Fruit fly (Drosophila melanogaster) whole organism, embryonic: ENCODE results near the gene Tpst.

Experiments used
- B-H2 ChIP-seq: fragments of 200-800 bp; sonication (Bioruptor generic); optimal IDR thresholded peaks from 2 replicates; lab custom pipeline; 2018; ENCODE audit warnings: missing biosample characterization, mild to moderate bottlenecking, missing genetic modification characterization
- CG11093 ChIP-seq: fragments of 200-800 bp; sonication (Bioruptor generic); IDR thresholded peaks from 3 replicates; pipeline ENCODE4 v1.3.6; 2022; ENCODE audit warnings: missing biosample characterization, missing genetic modification characterization
- CG11247 ChIP-seq: fragments of 200-800 bp; sonication (Bioruptor generic); IDR thresholded peaks from 2 replicates; pipeline ENCODE4 v1.3.6; 2022; ENCODE audit warnings: missing biosample characterization, missing genetic modification characterization
- CG12104 ChIP-seq: fragments of 200-800 bp; sonication (Bioruptor generic); optimal IDR thresholded peaks from 3 replicates; lab custom pipeline; 2016; ENCODE audit warnings: missing biosample characterization, missing genetic modification characterization
- CG13287 ChIP-seq: fragments of 200-800 bp; sonication (Bioruptor generic); IDR thresholded peaks from 2 replicates; pipeline ENCODE4 v1.3.6; 2022; ENCODE audit warnings: missing biosample characterization, missing genetic modification characterization; ENCODE audit not compliant: partially characterized antibody
- CG1529 ChIP-seq: fragments of 200-800 bp; sonication (Bioruptor generic); optimal IDR thresholded peaks from 3 replicates; lab custom pipeline; 2018; ENCODE audit warnings: missing biosample characterization, missing genetic modification characterization
- CG15514 ChIP-seq: fragments of 200-800 bp; sonication (Bioruptor generic); optimal IDR thresholded peaks from 3 replicates; lab custom pipeline; 2017; ENCODE audit warnings: missing biosample characterization, missing genetic modification characterization, mild to moderate bottlenecking, moderate library complexity, missing genetic modification reagents
- CG1792 ChIP-seq: fragments of 200-800 bp; sonication (Bioruptor generic); optimal IDR thresholded peaks from 2 replicates; lab custom pipeline; 2016; ENCODE audit warnings: missing biosample characterization, missing genetic modification characterization
- CG18599 ChIP-seq: fragments of 200-800 bp; sonication (Bioruptor generic); optimal IDR thresholded peaks from 3 replicates; lab custom pipeline; 2017; ENCODE audit warnings: missing biosample characterization, missing genetic modification characterization, mild to moderate bottlenecking, moderate library complexity, missing genetic modification reagents
- CG2120 ChIP-seq: fragments of 200-800 bp; sonication (Bioruptor generic); optimal IDR thresholded peaks from 3 replicates; lab custom pipeline; 2016; ENCODE audit warnings: missing biosample characterization, missing genetic modification characterization
- CG2889 ChIP-seq: fragments of 200-800 bp; sonication (Bioruptor generic); IDR thresholded peaks from 3 replicates; pipeline ENCODE4 v1.3.6; 2022; ENCODE audit warnings: missing biosample characterization, missing genetic modification characterization
- CG3281 ChIP-seq: fragments of 200-800 bp; sonication (Bioruptor generic); optimal IDR thresholded peaks from 3 replicates; lab custom pipeline; 2017; ENCODE audit warnings: missing biosample characterization, mild to moderate bottlenecking, missing genetic modification characterization
- CG3838 ChIP-seq: fragments of 200-800 bp; sonication (Bioruptor generic); optimal IDR thresholded peaks from 3 replicates; lab custom pipeline; 2016; ENCODE audit warnings: missing biosample characterization, missing genetic modification characterization
- CG4854 ChIP-seq: fragments of 200-800 bp; sonication (Bioruptor generic); optimal IDR thresholded peaks from 2 replicates; lab custom pipeline; 2016; ENCODE audit warnings: missing biosample characterization, missing genetic modification characterization, inconsistent platforms
- CG7987 ChIP-seq: fragments of 200-800 bp; sonication (Bioruptor generic); optimal IDR thresholded peaks from 2 replicates; lab custom pipeline; 2018; ENCODE audit warnings: missing biosample characterization, mild to moderate bottlenecking, missing genetic modification characterization, moderate library complexity
- CG8388 ChIP-seq: fragments of 200-800 bp; sonication (Bioruptor generic); optimal IDR thresholded peaks from 2 replicates; lab custom pipeline; 2019; ENCODE audit warnings: missing biosample characterization, mild to moderate bottlenecking, missing genetic modification characterization, moderate library complexity
- CG9609 ChIP-seq: fragments of 200-800 bp; sonication (Bioruptor generic); optimal IDR thresholded peaks from 3 replicates; lab custom pipeline; 2016; ENCODE audit warnings: missing biosample characterization, missing genetic modification characterization
- CG9817 ChIP-seq: fragments of 200-800 bp; sonication (Bioruptor generic); optimal IDR thresholded peaks from 2 replicates; lab custom pipeline; 2018; ENCODE audit warnings: missing biosample characterization, mild to moderate bottlenecking, missing genetic modification characterization, moderate library complexity
- CG9932 ChIP-seq: fragments of 200-800 bp; sonication (Bioruptor generic); IDR thresholded peaks from 2 replicates; pipeline ENCODE4 v1.3.6; 2022; ENCODE audit warnings: missing biosample characterization, missing genetic modification characterization
- Fer3 ChIP-seq: fragments of 200-800 bp; sonication (Bioruptor generic); optimal IDR thresholded peaks from 2 replicates; lab custom pipeline; 2018; ENCODE audit warnings: missing biosample characterization, mild to moderate bottlenecking, missing genetic modification characterization, moderate library complexity
- GATAe ChIP-seq: fragments of 200-800 bp; sonication (Bioruptor generic); conservative IDR thresholded peaks from 2 replicates; pipeline ENCODE4 v1.3.6; 2022; ENCODE audit warnings: missing biosample characterization, missing genetic modification characterization
- Lpt ChIP-seq: fragments of >200 bp; optimal IDR thresholded peaks from 2 replicates; lab custom pipeline; 2018; ENCODE audit warnings: missing biosample characterization, missing genetic modification characterization
- Max ChIP-seq: fragments of 200-800 bp; sonication (Bioruptor generic); optimal IDR thresholded peaks from 2 replicates; lab custom pipeline; 2016; ENCODE audit warnings: missing biosample characterization, mild to moderate bottlenecking, missing genetic modification characterization
- Nf-YC ChIP-seq: fragments of 200-800 bp; optimal IDR thresholded peaks from 3 replicates; lab custom pipeline; 2019; ENCODE audit warnings: missing biosample characterization, mild to moderate bottlenecking, missing genetic modification characterization, moderate library complexity
- Ptx1 ChIP-seq: fragments of 200-800 bp; sonication (Bioruptor generic); IDR thresholded peaks from 2 replicates; pipeline ENCODE4 v1.3.6; 2022; ENCODE audit warnings: missing biosample characterization, missing genetic modification characterization
- Trl ChIP-seq, 3 experiments: fragments of >200 bp in 2 of 3; fragments of 200-800 bp in 1 of 3; sonication (Bioruptor generic) in 1 of 3; optimal IDR thresholded peaks; 2 replicates in 1 of 3; 3 replicates in 2 of 3; lab custom pipeline; 2016 to 2017; ENCODE audit warnings: missing biosample characterization in 1 of 3, missing genetic modification characterization in 1 of 3
- Usf ChIP-seq: fragments of 200-800 bp; sonication (Bioruptor generic); optimal IDR thresholded peaks from 2 replicates; lab custom pipeline; 2017; ENCODE audit warnings: missing genotype, missing biosample characterization, missing genetic modification characterization
- YL-1 ChIP-seq: fragments of 200-800 bp; sonication (Bioruptor generic); optimal IDR thresholded peaks from 3 replicates; lab custom pipeline; 2017; ENCODE audit warnings: missing biosample characterization, mild to moderate bottlenecking, missing genetic modification characterization
- amos ChIP-seq: fragments of 200-800 bp; sonication (Bioruptor generic); IDR thresholded peaks from 2 replicates; pipeline ENCODE4 v1.3.6; 2022; ENCODE audit warnings: missing biosample characterization, missing genetic modification characterization; ENCODE audit not compliant: partially characterized antibody
- bcd ChIP-seq: fragments of 200-800 bp; sonication (Bioruptor generic); optimal IDR thresholded peaks from 2 replicates; lab custom pipeline; 2017; ENCODE audit warnings: missing biosample characterization, mild to moderate bottlenecking, missing genetic modification characterization
- cas ChIP-seq: fragments of 200-800 bp; sonication (Bioruptor generic); IDR thresholded peaks from 2 replicates; pipeline ENCODE4 v1.3.6; 2022; ENCODE audit warnings: missing biosample characterization, missing genetic modification characterization
- dm ChIP-seq: fragments of 200-800 bp; sonication (Bioruptor generic); optimal IDR thresholded peaks from 3 replicates; lab custom pipeline; 2016; ENCODE audit warnings: missing biosample characterization, missing genetic modification characterization
- dysf ChIP-seq: fragments of 200-800 bp; sonication (Bioruptor generic); IDR thresholded peaks from 3 replicates; pipeline ENCODE4 v1.3.6; 2022; ENCODE audit warnings: missing biosample characterization, missing genetic modification characterization
- fd102C ChIP-seq: fragments of 200-800 bp; sonication (Bioruptor generic); optimal IDR thresholded peaks from 2 replicates; lab custom pipeline; 2018; ENCODE audit warnings: missing biosample characterization, mild to moderate bottlenecking, missing genetic modification characterization, moderate library complexity
- gem ChIP-seq: fragments of 200-800 bp; sonication (Bioruptor generic); optimal IDR thresholded peaks from 2 replicates; lab custom pipeline; 2019; ENCODE audit warnings: missing biosample characterization, mild to moderate bottlenecking, missing genetic modification characterization, moderate library complexity
- grau ChIP-seq: fragments of 200-800 bp; optimal IDR thresholded peaks from 3 replicates; lab custom pipeline; 2019; ENCODE audit warnings: missing biosample characterization, mild to moderate bottlenecking, missing genetic modification characterization, moderate library complexity
- grn ChIP-seq: fragments of 200-800 bp; sonication (Bioruptor generic); optimal IDR thresholded peaks from 3 replicates; lab custom pipeline; 2017; ENCODE audit warnings: missing biosample characterization, missing genetic modification characterization
- gsb ChIP-seq: fragments of 200-800 bp; sonication (Bioruptor generic); IDR thresholded peaks from 2 replicates; pipeline ENCODE4 v1.3.6; 2022; ENCODE audit warnings: missing biosample characterization, missing genetic modification characterization
- h ChIP-seq: fragments of >200 bp; optimal IDR thresholded peaks from 2 replicates; lab custom pipeline; 2017
- hb ChIP-seq: fragments of 200-800 bp; sonication (Bioruptor generic); IDR thresholded peaks from 3 replicates; pipeline ENCODE4 v1.3.6; 2022; ENCODE audit warnings: missing biosample characterization, missing genetic modification characterization; ENCODE audit not compliant: partially characterized antibody
- hkb ChIP-seq, 2 experiments: fragments of 200-800 bp in 1 of 2; fragments of >200 bp in 1 of 2; sonication (Bioruptor generic) in 1 of 2; IDR thresholded peaks in 1 of 2; optimal IDR thresholded peaks in 1 of 2; 2 replicates each; pipeline versions ENCODE4 v1.3.6 to Lab custom; 2017 to 2022; ENCODE audit warnings: missing biosample characterization in 1 of 2, missing genetic modification characterization in 1 of 2
- phol ChIP-seq: fragments of 200-800 bp; sonication (Bioruptor generic); optimal IDR thresholded peaks from 3 replicates; lab custom pipeline; 2018; ENCODE audit warnings: missing biosample characterization, mild to moderate bottlenecking, missing genetic modification characterization, moderate library complexity
- rib ChIP-seq: fragments of 200-800 bp; sonication (Bioruptor generic); IDR thresholded peaks from 2 replicates; pipeline ENCODE4 v1.3.6; 2022; ENCODE audit warnings: missing biosample characterization, missing genetic modification characterization
- sc ChIP-seq, 3 experiments: fragments of >200 bp in 2 of 3; fragments of 200-800 bp in 1 of 3; sonication (Bioruptor generic) in 1 of 3; optimal IDR thresholded peaks; 2 replicates in 2 of 3; 3 replicates in 1 of 3; lab custom pipeline; 2017; ENCODE audit warnings: mild to moderate bottlenecking in 1 of 3, missing biosample characterization in 1 of 3, missing genetic modification characterization in 1 of 3, missing genetic modification reagents in 1 of 3
- sr ChIP-seq: fragments of 200-800 bp; sonication (Bioruptor generic); IDR thresholded peaks from 3 replicates; pipeline ENCODE4 v1.3.6; 2022; ENCODE audit warnings: missing biosample characterization, missing genetic modification characterization
- tup ChIP-seq: fragments of 200-800 bp; sonication (Bioruptor generic); optimal IDR thresholded peaks from 2 replicates; lab custom pipeline; 2016; ENCODE audit warnings: missing biosample characterization, mild to moderate bottlenecking, missing genetic modification characterization, moderate library complexity
- zen ChIP-seq: fragments of 200-800 bp; sonication (Bioruptor generic); optimal IDR thresholded peaks from 3 replicates; lab custom pipeline; 2018; ENCODE audit warnings: missing biosample characterization, mild to moderate bottlenecking, missing genetic modification characterization, moderate library complexity
- zfh1 ChIP-seq: fragments of 200-800 bp; sonication (Bioruptor generic); IDR thresholded peaks from 3 replicates; pipeline ENCODE4 v1.3.6; 2022; ENCODE audit warnings: missing biosample characterization, missing genetic modification characterization

Gene Tpst

DNA sequence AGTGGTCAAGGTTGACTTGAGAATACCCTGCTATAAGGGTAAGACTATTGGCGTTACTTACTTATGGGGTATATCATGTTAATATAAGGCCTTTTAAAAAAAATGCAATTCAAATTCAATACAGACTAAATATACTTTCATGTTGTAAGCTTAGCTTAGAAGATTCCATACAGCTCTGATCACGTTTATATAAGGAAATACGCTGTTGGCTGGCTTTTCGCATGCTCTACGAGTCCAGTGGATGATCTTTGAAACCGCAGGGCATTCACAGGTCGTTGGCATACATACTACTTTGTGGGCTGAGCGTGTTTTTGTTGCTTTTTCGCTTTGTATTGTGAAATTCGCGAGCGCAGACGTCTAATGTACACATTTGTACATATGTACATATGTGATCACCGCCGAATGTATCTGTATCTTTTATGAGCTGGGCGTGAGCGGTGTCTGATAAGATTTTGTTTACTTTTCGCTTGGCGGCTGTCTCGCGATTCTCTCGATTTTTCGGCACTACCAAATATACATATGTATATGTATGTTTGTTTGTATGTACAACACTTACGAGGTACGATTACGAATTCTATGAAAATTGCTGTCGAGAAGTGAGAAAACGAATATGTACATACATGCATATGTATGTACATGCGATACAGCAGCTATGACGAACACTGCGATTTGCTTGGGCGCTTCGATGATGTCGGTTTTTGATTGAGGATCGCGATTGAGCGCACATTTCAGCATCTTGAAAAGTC lies 70.8 kb downstream of the Tpst start (continued):
- no peak for TF ChIP-seq hb
- no peak for TF ChIP-seq CG11093
- no peak for TF ChIP-seq h (lab: Kevin White, UChicago)
- TF ChIP-seq gsb (GFP tag; lab: Robert Waterston, UW), result peak; percentile 25; the same call in 1 of the 2 replicates
- peak; percentile 42 for TF ChIP-seq Nf-YC (tag; lab: Kevin White, UChicago)
- no peak for TF ChIP-seq CG2889 (GFP tag; lab: Robert Waterston, UW)
- peak; percentile 64 for TF ChIP-seq CG3281 (GFP tag; lab: Kevin White, UChicago)
- peak; percentile 38 for TF ChIP-seq B-H2 (GFP tag; lab: Kevin White, UChicago)
- no peak for TF ChIP-seq GATAe (GFP tag; lab: Robert Waterston, UW)
- TF ChIP-seq amos (GFP tag; lab: Robert Waterston, UW), result no peak
- TF ChIP-seq Trl (optimal IDR thresholded peaks at IDR 0.05; lab: Kevin White, UChicago), result peak in 1 of 2 experiments; percentile 4
- TF ChIP-seq Trl (GFP tag; optimal IDR thresholded peaks at IDR 0.05; lab: Kevin White, UChicago), result peak; percentile 37
- TF ChIP-seq dm (GFP tag; lab: Kevin White, UChicago), result peak; percentile 4
- TF ChIP-seq YL-1 (GFP tag; lab: Kevin White, UChicago), result peak; percentile 39
- peak; percentile 30 for TF ChIP-seq Usf (GFP tag; lab: Kevin White, UChicago)
- TF ChIP-seq CG13287 (GFP tag; lab: Robert Waterston, UW), result no peak
- peak; percentile 70 for TF ChIP-seq CG18599
- peak; percentile 54 for TF ChIP-seq grau (tag; lab: Kevin White, UChicago)
- TF ChIP-seq CG12104 (GFP tag; lab: Kevin White, UChicago), result peak; percentile 52
- TF ChIP-seq CG4854 (GFP tag; lab: Kevin White, UChicago), result no peak
- peak; percentile 41 for TF ChIP-seq CG9817 (tag; lab: Kevin White, UChicago)
- TF ChIP-seq CG8388 (GFP tag; lab: Kevin White, UChicago), result no peak
- peak; percentile 14 for TF ChIP-seq CG9609 (GFP tag; lab: Kevin White, UChicago)
- TF ChIP-seq zen (tag; lab: Kevin White, UChicago), result no peak
- peak; percentile 60; the same call in 1 of the 2 replicates for TF ChIP-seq rib (GFP tag; lab: Robert Waterston, UW)
- TF ChIP-seq CG1529, result no peak
- TF ChIP-seq Ptx1, result peak; percentile 39; the same call in 1 of the 2 replicates
- 0 out of 3 replicates have a peak, but pooled peaks have one; percentile 18 for TF ChIP-seq sr (GFP tag; lab: Robert Waterston, UW)
- TF ChIP-seq CG1792, result peak; percentile 30
- peak; percentile 33 for TF ChIP-seq gem (tag; lab: Kevin White, UChicago)
- peak; percentile 33 for TF ChIP-seq bcd (GFP tag; lab: Kevin White, UChicago)
- TF ChIP-seq tup (GFP tag; lab: Kevin White, UChicago), result peak; percentile 6
- TF ChIP-seq CG7987 (GFP tag; lab: Kevin White, UChicago), result peak; percentile 63
- TF ChIP-seq fd102C, result no peak
- TF ChIP-seq phol (tag; lab: Kevin White, UChicago), result no peak
- TF ChIP-seq CG3838 (GFP tag; lab: Kevin White, UChicago), result no peak
- TF ChIP-seq CG2120 (GFP tag; lab: Kevin White, UChicago), result peak; percentile 83
- TF ChIP-seq grn, result no peak
- TF ChIP-seq zfh1 (GFP tag; lab: Robert Waterston, UW), result 0 out of 3 replicates have a peak, but pooled peaks have one; percentile 24
- no peak for TF ChIP-seq sc (optimal IDR thresholded peaks at IDR 0.05; lab: Kevin White, UChicago)
- no peak for TF ChIP-seq sc (GFP tag; optimal IDR thresholded peaks at IDR 0.05; lab: Kevin White, UChicago)
- TF ChIP-seq hkb (optimal IDR thresholded peaks at IDR 0.05; lab: Kevin White, UChicago), result no peak
- TF ChIP-seq hkb (GFP tag; IDR thresholded peaks at IDR 0.05; lab: Robert Waterston, UW), result peak; percentile 60
- TF ChIP-seq CG9932 (GFP tag; lab: Robert Waterston, UW), result peak; percentile 71
- no peak for TF ChIP-seq cas (GFP tag; lab: Robert Waterston, UW)
- TF ChIP-seq Lpt, result no peak
- TF ChIP-seq CG15514, result peak; percentile 55
- TF ChIP-seq CG11247, result peak; percentile 48; the same call in 1 of the 2 replicates
- peak; percentile 56; the same call in 2 of the 3 replicates for TF ChIP-seq dysf (GFP tag; lab: Robert Waterston, UW)
- TF ChIP-seq Max (GFP tag; lab: Kevin White, UChicago), result peak; percentile 10
- TF ChIP-seq Fer3 (tag; lab: Kevin White, UChicago), result peak; percentile 51
